Worm (Caenorhabditis elegans): Measurements from ENCODE around the gene pld-1.

DNA sequence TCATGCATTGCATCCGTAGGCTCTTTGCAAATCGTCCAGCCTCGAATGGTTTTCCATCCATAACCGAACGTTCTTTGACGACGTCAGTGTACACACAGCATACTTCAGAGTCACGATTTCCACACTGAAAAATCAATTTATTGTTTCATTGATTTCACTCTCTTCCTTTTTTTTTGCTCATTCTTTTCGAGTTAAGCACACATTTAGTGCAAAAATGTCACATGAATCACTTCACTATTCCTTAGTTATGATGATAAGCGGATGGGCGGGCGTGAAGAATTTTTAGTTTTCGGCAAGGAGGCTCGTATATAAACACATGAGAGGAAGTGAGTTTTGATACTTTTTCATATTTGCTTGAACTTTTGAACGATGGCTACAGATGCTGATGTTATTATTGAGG is 6.0 kb downstream of the pld-1 start, which contains the start of gene txt-9:
- no peak for TF ChIP-seq ama-1 (optimal IDR thresholded peaks at IDR 0.05)
- TF ChIP-seq fax-1 (tag; optimal IDR thresholded peaks at IDR 0.05): no peak
- no peak for TF ChIP-seq ets-4 (tag; optimal IDR thresholded peaks at IDR 0.05)
- TF ChIP-seq dmd-4 (tag; optimal IDR thresholded peaks at IDR 0.05; ENCODE audit: borderline replicate concordance): no peak
- no peak for TF ChIP-seq nhr-11 (tag; optimal IDR thresholded peaks at IDR 0.05)
